Worm (Caenorhabditis elegans) whole organism, L1 larva: ENCODE measurements around the gene T21D12.12.

ENCODE experiments used
- C16A3.4 ChIP-seq: fragments of 150-350 bp; optimal IDR thresholded peaks from 2 replicates; lab custom pipeline; 2014; ENCODE audit warnings: missing biosample characterization, missing genetic modification characterization
- F16B12.6 ChIP-seq: fragments of 150-350 bp; optimal IDR thresholded peaks from 2 replicates; lab custom pipeline; 2014; ENCODE audit warnings: missing biosample characterization, missing genetic modification characterization
- alr-1 ChIP-seq: fragments of 200-800 bp; sonication (Bioruptor generic); optimal IDR thresholded peaks from 2 replicates; lab custom pipeline; 2018; ENCODE audit warnings: borderline replicate concordance, mild to moderate bottlenecking, missing genetic modification characterization, missing compliant biosample characterization
- aly-2 ChIP-seq: fragments of 150-350 bp; optimal IDR thresholded peaks from 2 replicates; lab custom pipeline; 2014; ENCODE audit warnings: missing biosample characterization, missing genetic modification characterization
- ceh-8 ChIP-seq: fragments of 200-800 bp; sonication (Bioruptor generic); optimal IDR thresholded peaks from 2 replicates; lab custom pipeline; 2018; ENCODE audit warnings: mild to moderate bottlenecking, missing genetic modification characterization, moderate library complexity, missing compliant biosample characterization
- ceh-90 ChIP-seq: sonication (generic microtip); optimal IDR thresholded peaks from 2 replicates; lab custom pipeline; 2016; ENCODE audit warnings: missing genetic modification characterization, missing compliant biosample characterization
- ces-1 ChIP-seq: fragments of 150-350 bp; optimal IDR thresholded peaks from 2 replicates; lab custom pipeline; 2014; ENCODE audit warnings: missing biosample characterization, missing genetic modification reagents, missing genetic modification characterization
- dpl-1 ChIP-seq, 3 experiments: fragments of 150-350 bp in 2 of 3; sonication (generic microtip) in 1 of 3; optimal IDR thresholded peaks; 2 replicates each; lab custom pipeline; 2014 to 2017; ENCODE audit warnings: missing biosample characterization in 3 of 3, missing genetic modification characterization in 3 of 3, missing genetic modification reagents in 3 of 3
- dsc-1 ChIP-seq: sonication (generic microtip); optimal IDR thresholded peaks from 2 replicates; lab custom pipeline; 2016; ENCODE audit warnings: mild to moderate bottlenecking, missing genetic modification characterization, missing compliant biosample characterization
- efl-1 ChIP-seq, 4 experiments: fragments of 150-350 bp; optimal IDR thresholded peaks in 3 of 4; peaks in 1 of 4; 1 replicate in 1 of 4; 2 replicates in 3 of 4; lab custom pipeline; 2014; ENCODE audit warnings: missing biosample characterization in 2 of 4, missing genetic modification characterization in 2 of 4, missing genetic modification reagents in 2 of 4
- egl-13 ChIP-seq: sonication (generic microtip); optimal IDR thresholded peaks from 2 replicates; lab custom pipeline; 2016; ENCODE audit warnings: missing genotype, missing genetic modification reagents, missing genetic modification characterization, missing compliant biosample characterization
- elt-3 ChIP-seq, 6 experiments: fragments of 150-350 bp in 1 of 6; sonication (generic microtip); optimal IDR thresholded peaks; 2 replicates each; lab custom pipeline; 2017 to 2018; ENCODE audit warnings: missing biosample characterization in 6 of 6, missing genetic modification characterization in 6 of 6, inconsistent platforms in 1 of 6
- fkh-4 ChIP-seq: sonication (generic microtip); optimal IDR thresholded peaks from 2 replicates; lab custom pipeline; 2016; ENCODE audit warnings: missing compliant biosample characterization, missing genetic modification characterization, borderline replicate concordance
- fos-1 ChIP-seq: fragments of 150-350 bp; optimal IDR thresholded peaks from 2 replicates; lab custom pipeline; 2014; ENCODE audit warnings: missing biosample characterization, missing genetic modification characterization
- grh-1 ChIP-seq: fragments of 200-800 bp; sonication (Bioruptor generic); IDR thresholded peaks from 2 replicates; pipeline ENCODE4 v1.3.6; 2022; ENCODE audit warnings: missing genetic modification reagents, missing genetic modification characterization, missing compliant biosample characterization
- hlh-17 ChIP-seq: fragments of 200-800 bp; sonication (Bioruptor generic); optimal IDR thresholded peaks from 2 replicates; lab custom pipeline; 2018; ENCODE audit warnings: missing genetic modification characterization, mild to moderate bottlenecking, missing compliant biosample characterization, moderate library complexity, borderline replicate concordance
- hlh-4 ChIP-seq: sonication (generic microtip); optimal IDR thresholded peaks from 2 replicates; lab custom pipeline; 2016; ENCODE audit warnings: mild to moderate bottlenecking, missing genetic modification characterization, missing compliant biosample characterization
- hpl-2 ChIP-seq: fragments of 150-350 bp; optimal IDR thresholded peaks from 2 replicates; lab custom pipeline; 2014; ENCODE audit warnings: missing biosample characterization, missing genetic modification reagents, missing genetic modification characterization
- irx-1 ChIP-seq: sonication (generic microtip); optimal IDR thresholded peaks from 2 replicates; lab custom pipeline; 2016; ENCODE audit warnings: missing genetic modification characterization, missing compliant biosample characterization
- isw-1 ChIP-seq: fragments of 200-800 bp; sonication (Bioruptor generic); IDR thresholded peaks from 2 replicates; pipeline ENCODE4 v1.3.6; 2022; ENCODE audit warnings: missing genetic modification characterization, missing compliant biosample characterization
- jun-1 ChIP-seq: fragments of 150-350 bp; optimal IDR thresholded peaks from 2 replicates; lab custom pipeline; 2014; ENCODE audit warnings: missing biosample characterization, missing genetic modification reagents, missing genetic modification characterization
- lin-14 ChIP-seq: fragments of 200-800 bp; sonication (Bioruptor generic); optimal IDR thresholded peaks from 2 replicates; lab custom pipeline; 2018; ENCODE audit warnings: mild to moderate bottlenecking, missing genetic modification characterization, moderate library complexity, missing compliant biosample characterization
- lin-15B ChIP-seq: fragments of 150-350 bp; sonication (generic microtip); optimal IDR thresholded peaks from 3 replicates; lab custom pipeline; 2014; ENCODE audit warnings: missing biosample characterization, missing genetic modification characterization
- lin-35 ChIP-seq, 2 experiments: fragments of 150-350 bp; optimal IDR thresholded peaks; 2 replicates each; lab custom pipeline; 2014; ENCODE audit warnings: missing biosample characterization in 2 of 2, missing genetic modification characterization in 2 of 2, missing genetic modification reagents in 2 of 2
- lin-39 ChIP-seq: fragments of 150-350 bp; optimal IDR thresholded peaks from 2 replicates; lab custom pipeline; 2014; ENCODE audit warnings: missing biosample characterization, missing genetic modification reagents, missing genetic modification characterization
- lir-3 ChIP-seq: sonication (generic microtip); optimal IDR thresholded peaks from 2 replicates; lab custom pipeline; 2016; ENCODE audit warnings: mild to moderate bottlenecking, missing genetic modification characterization, moderate library complexity, missing compliant biosample characterization; ENCODE audit not compliant: poor library complexity
- lsy-2 ChIP-seq, 2 experiments: fragments of 150-350 bp; optimal IDR thresholded peaks; 2 replicates each; lab custom pipeline; 2014; ENCODE audit warnings: missing biosample characterization in 2 of 2, missing genetic modification characterization in 2 of 2
- mdl-1 ChIP-seq, 2 experiments: fragments of 150-350 bp; optimal IDR thresholded peaks; 2 replicates each; lab custom pipeline; 2014 to 2017; ENCODE audit warnings: missing biosample characterization in 2 of 2, missing genetic modification characterization in 2 of 2, inconsistent platforms in 1 of 2
- mef-2 ChIP-seq: fragments of 150-350 bp; optimal IDR thresholded peaks from 2 replicates; lab custom pipeline; 2014; ENCODE audit warnings: missing biosample characterization, missing genetic modification characterization
- nhr-19 ChIP-seq: fragments of 200-800 bp; sonication (Bioruptor generic); conservative IDR thresholded peaks from 2 replicates; pipeline ENCODE4 v1.3.6; 2022; ENCODE audit warnings: missing genetic modification characterization, missing compliant biosample characterization
- nhr-20 ChIP-seq: sonication (generic microtip); optimal IDR thresholded peaks from 2 replicates; lab custom pipeline; 2016; ENCODE audit warnings: mild to moderate bottlenecking, missing genetic modification characterization, missing compliant biosample characterization
- nhr-237 ChIP-seq: fragments of 150-350 bp; optimal IDR thresholded peaks from 2 replicates; lab custom pipeline; 2014; ENCODE audit warnings: missing biosample characterization, missing genetic modification characterization
- nhr-47 ChIP-seq: sonication (generic microtip); optimal IDR thresholded peaks from 2 replicates; lab custom pipeline; 2016; ENCODE audit warnings: mild to moderate bottlenecking, missing genetic modification characterization, moderate library complexity, missing compliant biosample characterization
- nhr-71 ChIP-seq: sonication (generic microtip); optimal IDR thresholded peaks from 2 replicates; lab custom pipeline; 2016; ENCODE audit warnings: mild to moderate bottlenecking, missing genetic modification characterization, moderate library complexity, missing compliant biosample characterization
- nhr-77 ChIP-seq: fragments of 150-350 bp; optimal IDR thresholded peaks from 2 replicates; lab custom pipeline; 2014; ENCODE audit warnings: missing biosample characterization, missing genetic modification characterization
- nhr-85 ChIP-seq: sonication (generic microtip); peaks from one replicate; lab custom pipeline; 2016; ENCODE audit warnings: missing genetic modification characterization, inconsistent platforms, missing compliant biosample characterization
- nhr-90 ChIP-seq: sonication (generic microtip); optimal IDR thresholded peaks from 2 replicates; lab custom pipeline; 2016; ENCODE audit warnings: mild to moderate bottlenecking, missing genetic modification characterization, missing compliant biosample characterization; ENCODE audit not compliant: poor library complexity
- pag-3 ChIP-seq: sonication (generic microtip); optimal IDR thresholded peaks from 2 replicates; lab custom pipeline; 2017; ENCODE audit warnings: missing genetic modification characterization, mild to moderate bottlenecking, missing compliant biosample characterization, antibody characterized with exemption, borderline replicate concordance; ENCODE audit not compliant: insufficient read depth
- pqm-1 ChIP-seq: sonication (generic microtip); optimal IDR thresholded peaks from 3 replicates; lab custom pipeline; 2017; ENCODE audit warnings: missing biosample characterization, missing genetic modification characterization
- rnt-1 ChIP-seq: sonication (generic microtip); optimal IDR thresholded peaks from 2 replicates; lab custom pipeline; 2016; ENCODE audit warnings: mild to moderate bottlenecking, missing genetic modification characterization, moderate library complexity, missing compliant biosample characterization
- skn-1 ChIP-seq: fragments of 150-350 bp; optimal IDR thresholded peaks from 2 replicates; lab custom pipeline; 2014; ENCODE audit warnings: missing biosample characterization, missing genetic modification characterization
- sptf-1 ChIP-seq: fragments of 150-350 bp; optimal IDR thresholded peaks from 2 replicates; lab custom pipeline; 2014; ENCODE audit warnings: missing biosample characterization, missing genetic modification characterization
- sup-37 ChIP-seq: fragments of 200-800 bp; sonication (Bioruptor generic); optimal IDR thresholded peaks from 2 replicates; lab custom pipeline; 2018; ENCODE audit warnings: mild to moderate bottlenecking, missing genetic modification characterization, missing compliant biosample characterization
- swsn-7 ChIP-seq: sonication (generic microtip); optimal IDR thresholded peaks from 2 replicates; lab custom pipeline; 2016; ENCODE audit warnings: missing genetic modification characterization, missing compliant biosample characterization
- tbx-2 ChIP-seq: sonication (generic microtip); optimal IDR thresholded peaks from 2 replicates; lab custom pipeline; 2016; ENCODE audit warnings: missing genetic modification characterization, missing compliant biosample characterization
- unc-130 ChIP-seq: fragments of 150-350 bp; optimal IDR thresholded peaks from 2 replicates; lab custom pipeline; 2017; ENCODE audit warnings: missing biosample characterization, missing genetic modification characterization, inconsistent platforms
- vab-15 ChIP-seq: sonication (generic microtip); optimal IDR thresholded peaks from 2 replicates; lab custom pipeline; 2017; ENCODE audit warnings: missing genotype, mild to moderate bottlenecking, missing genetic modification characterization, missing compliant biosample characterization
- zip-4 ChIP-seq: fragments of 200-800 bp; sonication (Bioruptor generic); optimal IDR thresholded peaks from 2 replicates; lab custom pipeline; 2018; ENCODE audit warnings: mild to moderate bottlenecking, missing genetic modification characterization, moderate library complexity, missing compliant biosample characterization

Gene T21D12.12

DNA sequence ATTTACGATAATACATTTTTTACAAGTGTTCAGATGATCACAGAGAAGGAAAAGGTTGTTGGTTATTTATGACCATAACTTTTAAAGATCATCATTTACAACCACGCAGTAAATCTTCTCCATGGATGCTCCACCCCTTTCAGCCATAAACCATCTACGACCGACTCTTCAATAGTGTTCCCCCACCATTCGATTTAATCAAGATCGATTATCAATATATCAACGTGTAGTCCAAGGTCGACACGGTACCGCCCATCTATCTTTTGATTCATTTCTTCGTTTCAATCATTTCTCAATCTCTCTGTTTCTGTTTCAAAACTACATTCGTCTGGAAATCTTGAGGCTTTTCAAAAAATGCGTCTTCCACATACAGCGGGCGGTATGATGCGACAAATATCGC lies 21.4 kb upstream of the T21D12.12 start, which contains the start of gene aass-1:
Gene aass-1, plus strand, starts transcription at position 301 of the 400 bp plus-strand sequence.
- TF ChIP-seq fkh-4 (no peak), nhr-237 (no peak), jun-1 (tag; lab: Kevin White, UChicago) (no peak), rnt-1 (tag; lab: Kevin White, UChicago) (no peak), alr-1 (no peak), nhr-71 (tag; lab: Kevin White, UChicago) (no peak), aly-2 (tag; lab: Kevin White, UChicago) (no peak), nhr-20 (tag; lab: Kevin White, UChicago) (no peak), mef-2 (tag; lab: Kevin White, UChicago) (no peak), lsy-2 (tag; optimal IDR thresholded peaks at IDR 0.05; lab: Kevin White, UChicago) (no peak), mdl-1 (tag; optimal IDR thresholded peaks at IDR 0.05; lab: Kevin White, UChicago) (no peak), sup-37 (GFP tag; lab: Kevin White, UChicago) (no peak), fos-1 (no peak), nhr-85 (no peak), isw-1 (GFP tag; lab: Robert Waterston, UW) (no peak), pag-3 (tag; lab: Kevin White, UChicago) (no peak), skn-1 (no peak)

DNA sequence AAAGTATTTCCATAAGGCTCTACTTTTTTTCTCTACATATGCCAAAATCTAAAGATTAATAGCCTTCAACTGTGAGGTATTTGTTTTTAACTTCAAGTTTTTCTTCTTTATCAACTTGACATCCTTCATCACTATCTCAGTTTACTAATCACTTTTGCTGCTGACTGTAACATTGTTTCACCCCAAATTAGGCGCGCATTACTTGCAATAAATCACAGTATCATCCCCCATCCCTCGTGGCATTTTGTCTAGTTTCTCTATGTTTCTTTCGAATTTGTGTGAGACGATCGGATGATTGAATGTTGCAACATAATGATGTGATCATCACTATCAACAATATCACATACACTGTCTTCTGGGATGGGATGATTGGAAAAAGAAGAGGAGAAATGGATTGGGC lies 18.8 kb upstream of the T21D12.12 start:
- peak; percentile 43; the same call in 1 of the 2 replicates for TF ChIP-seq grh-1 (GFP tag; lab: Robert Waterston, UW)
- TF ChIP-seq ceh-8 (GFP tag; lab: Kevin White, UChicago), result no peak
- TF ChIP-seq vab-15 (tag; lab: Kevin White, UChicago), result peak; percentile 64
- no peak for TF ChIP-seq lin-39 (tag; lab: Kevin White, UChicago)
- TF ChIP-seq dpl-1 (GFP tag; optimal IDR thresholded peaks at IDR 0.05; lab: Kevin White, UChicago), result peak in 2 of 3 experiments; percentile 8 to 38
- TF ChIP-seq nhr-47 (tag; lab: Kevin White, UChicago), result peak; percentile 44
- TF ChIP-seq lin-14 (GFP tag; lab: Kevin White, UChicago), result peak; percentile 67
- no peak for TF ChIP-seq lin-15B (tag; lab: Kevin White, UChicago)
- peak; percentile 78 for TF ChIP-seq nhr-71 (tag; lab: Kevin White, UChicago)
- TF ChIP-seq tbx-2 (tag; lab: Kevin White, UChicago), result peak; percentile 50
- no peak for TF ChIP-seq hlh-4 (tag; lab: Kevin White, UChicago)
- TF ChIP-seq ceh-90, result no peak
- no peak for TF ChIP-seq nhr-77 (tag; lab: Kevin White, UChicago)
- peak; percentile 94 for TF ChIP-seq nhr-85
- TF ChIP-seq dsc-1, result no peak
- peak; percentile 32 for TF ChIP-seq C16A3.4
- peak; percentile 13 to 62 for TF ChIP-seq lsy-2 (tag; optimal IDR thresholded peaks at IDR 0.05; lab: Kevin White, UChicago)
- peak; percentile 1 for TF ChIP-seq rnt-1 (tag; lab: Kevin White, UChicago)
- TF ChIP-seq nhr-19 (GFP tag; lab: Robert Waterston, UW), result peak; percentile 51
- no peak for TF ChIP-seq irx-1 (tag; lab: Kevin White, UChicago)
- TF ChIP-seq F16B12.6 (tag; lab: Kevin White, UChicago), result no peak
- TF ChIP-seq fos-1, result no peak
- no peak for TF ChIP-seq sup-37 (GFP tag; lab: Kevin White, UChicago)
- TF ChIP-seq nhr-90, result peak; percentile 67
- TF ChIP-seq ces-1 (GFP tag; lab: Kevin White, UChicago), result no peak
- peak in 1 of 2 experiments; percentile 7 for TF ChIP-seq efl-1 (optimal IDR thresholded peaks at IDR 0.05; lab: Kevin White, UChicago)
- TF ChIP-seq efl-1 (GFP tag; optimal IDR thresholded peaks at IDR 0.05 in 1 of 2; lab: Kevin White, UChicago), result peak in 1 of 2 experiments; percentile 84
- peak in 1 of 2 experiments; percentile 93 for TF ChIP-seq mdl-1 (tag; optimal IDR thresholded peaks at IDR 0.05; lab: Kevin White, UChicago)
- no peak for TF ChIP-seq lir-3 (tag; lab: Kevin White, UChicago)
- no peak for TF ChIP-seq sptf-1 (tag; lab: Kevin White, UChicago)
- TF ChIP-seq unc-130 (tag; lab: Kevin White, UChicago), result peak; percentile 32
- peak in 1 of 2 experiments; percentile 76 for TF ChIP-seq lin-35 (GFP tag; optimal IDR thresholded peaks at IDR 0.05; lab: Kevin White, UChicago)
- TF ChIP-seq elt-3 (tag; optimal IDR thresholded peaks at IDR 0.05; lab: Kevin White, UChicago), result peak in 3 of 6 experiments; percentile 35 to 98 (median 92)
- no peak for TF ChIP-seq hlh-17 (GFP tag; lab: Kevin White, UChicago)
- TF ChIP-seq swsn-7, result no peak
- TF ChIP-seq hpl-2, result peak; percentile 2
- no peak for TF ChIP-seq aly-2 (tag; lab: Kevin White, UChicago)
- no peak for TF ChIP-seq zip-4 (GFP tag; lab: Kevin White, UChicago)
- no peak for TF ChIP-seq egl-13 (tag; lab: Kevin White, UChicago)
- peak; percentile 73 for TF ChIP-seq nhr-20 (tag; lab: Kevin White, UChicago)
- TF ChIP-seq pqm-1 (tag; lab: Kevin White, UChicago), result no peak
- no peak for TF ChIP-seq nhr-237
